Worm (Caenorhabditis elegans): ENCODE results near the gene F59A7.7.

The F59A7.7 gene

DNA sequence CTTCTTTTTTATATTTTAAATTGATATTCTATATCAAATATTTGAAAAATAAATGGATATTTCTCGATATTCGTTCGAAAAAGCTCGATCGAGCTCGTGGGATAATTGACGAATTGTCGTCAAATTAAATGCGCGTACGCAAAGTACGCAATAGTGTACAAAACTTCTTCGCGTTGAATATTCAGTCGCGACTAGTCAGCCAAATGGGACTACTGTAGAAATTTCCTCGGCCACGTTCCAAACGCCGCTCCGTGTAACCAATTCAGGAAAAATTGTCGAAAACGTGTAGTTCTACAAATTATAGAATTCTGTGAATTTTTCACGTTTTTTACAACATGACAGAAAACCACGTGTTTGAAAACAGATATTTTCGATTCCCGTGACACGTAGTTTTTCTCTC is 3.5 kb upstream of the F59A7.7 start (continued):
- TF ChIP-seq fos-1 (tag; optimal IDR thresholded peaks at IDR 0.05) (no peak), ces-1 (GFP tag; optimal IDR thresholded peaks at IDR 0.05) (no peak), aly-2 (tag; optimal IDR thresholded peaks at IDR 0.05) (no peak), mep-1 (tag; optimal IDR thresholded peaks at IDR 0.05) (no peak), duxl-1 (tag; optimal IDR thresholded peaks at IDR 0.05; ENCODE audit: poor library complexity) (peak; percentile 64), F37D6.2 (tag; optimal IDR thresholded peaks at IDR 0.05) (no peak), F10B5.3 (tag; optimal IDR thresholded peaks at IDR 0.05) (no peak), zfp-2 (tag; optimal IDR thresholded peaks at IDR 0.05) (no peak), hlh-11 (tag; optimal IDR thresholded peaks at IDR 0.05) (peak; percentile 49), Y105C5A.15 (GFP tag; IDR thresholded peaks at IDR 0.05) (no peak), egl-43 (GFP tag; IDR thresholded peaks at IDR 0.05) (no peak), lin-29 (GFP tag; IDR thresholded peaks at IDR 0.05) (no peak), snpc-1.2 (GFP tag; IDR thresholded peaks at IDR 0.05) (peak; percentile 59; the same call in 1 of the 2 replicates), nhr-77 (tag; optimal IDR thresholded peaks at IDR 0.05) (peak; percentile 62), T20F7.1 (GFP tag; optimal IDR thresholded peaks at IDR 0.05) (no peak), lin-15B (tag; optimal IDR thresholded peaks at IDR 0.05) (peak; percentile 15), saeg-2 (GFP tag; IDR thresholded peaks at IDR 0.05) (no peak), D1046.2 (GFP tag; IDR thresholded peaks at IDR 0.05) (no peak), mdt-29 (GFP tag; IDR thresholded peaks at IDR 0.05) (no peak), egl-27 (tag; optimal IDR thresholded peaks at IDR 0.05) (no peak), unc-130 (GFP tag; optimal IDR thresholded peaks at IDR 0.05) (peak; percentile 91), daf-16 (GFP tag; optimal IDR thresholded peaks at IDR 0.05) (no peak), daf-16 (tag; optimal IDR thresholded peaks at IDR 0.05) (peak; percentile 25), nhr-28 (tag; optimal IDR thresholded peaks at IDR 0.05) (peak; percentile 54), R02D3.7 (tag; optimal IDR thresholded peaks at IDR 0.05) (no peak), nhr-111 (GFP tag; optimal IDR thresholded peaks at IDR 0.05) (no peak), F26F4.8 (GFP tag; conservative IDR thresholded peaks at IDR 0.05) (no peak), jun-1 (tag; optimal IDR thresholded peaks at IDR 0.05) (no peak), zag-1 (tag; optimal IDR thresholded peaks at IDR 0.05) (no peak), nhr-41 (GFP tag; IDR thresholded peaks at IDR 0.05) (no peak), hif-1 (tag; optimal IDR thresholded peaks at IDR 0.05) (peak in 1 of 2 experiments; percentile 70), ctbp-1 (GFP tag; IDR thresholded peaks at IDR 0.05) (0 out of 2 replicates have a peak, but pooled peaks have one; percentile 51), gei-8 (GFP tag; optimal IDR thresholded peaks at IDR 0.05) (no peak), nhr-25 (tag; optimal IDR thresholded peaks at IDR 0.05; ENCODE audit: borderline replicate concordance, insufficient read depth) (no peak), nhr-76 (tag; optimal IDR thresholded peaks at IDR 0.05) (no peak), spr-3 (GFP tag; optimal IDR thresholded peaks at IDR 0.05) (no peak), ZK546.5 (tag; optimal IDR thresholded peaks at IDR 0.05) (no peak), dmd-8 (GFP tag; IDR thresholded peaks at IDR 0.05) (no peak), ztf-11 (tag; optimal IDR thresholded peaks at IDR 0.05) (no peak), lin-38 (GFP tag; IDR thresholded peaks at IDR 0.05) (peak; percentile 88), mdl-1 (tag; optimal IDR thresholded peaks at IDR 0.05) (no peak), madf-5 (GFP tag; IDR thresholded peaks at IDR 0.05) (no peak), tra-1 (GFP tag; IDR thresholded peaks at IDR 0.05) (no peak), rbr-2 (tag; optimal IDR thresholded peaks at IDR 0.05) (peak; percentile 46), spr-1 (tag; optimal IDR thresholded peaks at IDR 0.05) (no peak), Y5F2A.4 (GFP tag; optimal IDR thresholded peaks at IDR 0.05) (no peak), madf-9 (GFP tag; conservative IDR thresholded peaks at IDR 0.05) (0 out of 2 replicates have a peak, but pooled peaks have one; percentile 33), ceh-44 (GFP tag; IDR thresholded peaks at IDR 0.05) (no peak), ceh-28 (tag; optimal IDR thresholded peaks at IDR 0.05) (no peak), zfp-3 (GFP tag; conservative IDR thresholded peaks at IDR 0.05) (no peak), nhr-42 (GFP tag; IDR thresholded peaks at IDR 0.05) (peak; percentile 47; the same call in 1 of the 2 replicates), dve-1 (tag; optimal IDR thresholded peaks at IDR 0.05; ENCODE audit: insufficient read depth) (peak; percentile 34)
